Fruit fly (Drosophila melanogaster): Measurements from ENCODE around the gene CG31370.

DNA sequence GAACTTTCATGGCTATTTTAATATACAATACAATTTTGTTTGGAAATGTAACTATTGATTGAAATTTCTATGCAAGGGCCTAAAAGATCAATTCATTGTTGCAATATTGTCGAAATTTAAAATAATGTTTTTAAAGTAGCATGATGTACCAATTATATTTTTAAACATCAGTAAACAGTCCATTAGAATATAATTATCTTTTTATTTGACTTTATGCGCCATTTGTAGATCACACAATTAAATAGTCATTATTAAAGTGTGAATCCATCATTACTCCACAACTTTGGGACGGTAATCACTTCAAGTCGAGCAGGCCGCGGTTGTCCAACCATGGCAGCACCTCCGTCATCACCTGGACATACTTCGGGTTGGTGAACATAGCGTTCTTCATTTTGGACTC, 8.6 kb downstream of the CG31370 start, which contains the start of gene CG31099:
- TF ChIP-seq en (GFP tag; optimal IDR thresholded peaks at IDR 0.05) (no peak), zf30C (GFP tag; optimal IDR thresholded peaks at IDR 0.05) (no peak), CG4617 (GFP tag; optimal IDR thresholded peaks at IDR 0.05; ENCODE audit: borderline replicate concordance) (no peak), CG13123 (GFP tag; optimal IDR thresholded peaks at IDR 0.05) (no peak), Drgx (GFP tag; IDR thresholded peaks at IDR 0.05) (no peak), CG12236 (GFP tag; optimal IDR thresholded peaks at IDR 0.05) (no peak), dysf (GFP tag; IDR thresholded peaks at IDR 0.05) (no peak), C15 (GFP tag; IDR thresholded peaks at IDR 0.05) (no peak), sqz (GFP tag; optimal IDR thresholded peaks at IDR 0.05) (no peak), CG34224 (GFP tag; IDR thresholded peaks at IDR 0.05; ENCODE audit: partially characterized antibody) (no peak), ind (GFP tag; optimal IDR thresholded peaks at IDR 0.05) (no peak), zfh1 (GFP tag; IDR thresholded peaks at IDR 0.05) (no peak), tna (GFP tag; IDR thresholded peaks at IDR 0.05; ENCODE audit: partially characterized antibody) (no peak), Jarid2 (GFP tag; optimal IDR thresholded peaks at IDR 0.05) (no peak)

Data from whole organism, embryonic.